Worm (Caenorhabditis elegans): ENCODE data around the gene nspg-13.

DNA sequence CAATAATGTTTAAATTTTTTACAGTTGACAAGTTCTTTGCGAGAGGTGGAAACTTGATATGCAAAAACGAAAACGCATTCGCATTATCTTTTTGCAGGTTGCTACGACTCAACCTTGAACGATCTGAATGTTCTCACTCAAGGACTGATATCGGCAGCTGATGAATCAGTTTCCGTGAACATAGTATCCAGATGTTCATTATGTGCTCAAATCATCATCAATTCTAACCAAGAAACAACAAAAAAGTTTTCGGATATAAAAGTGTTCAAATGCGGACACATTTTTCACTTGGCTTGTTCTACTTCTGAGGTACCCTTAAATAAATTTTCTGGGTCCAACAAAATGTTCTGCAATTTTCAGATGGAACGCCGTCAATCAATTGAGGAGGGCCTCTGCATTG, 34.1 kb downstream of the nspg-13 start:
- TF ChIP-seq flt-1 (GFP tag; IDR thresholded peaks at IDR 0.05): no peak
- TF ChIP-seq klf-2 (GFP tag; conservative IDR thresholded peaks at IDR 0.05): no peak
- no peak for TF ChIP-seq ztf-23 (GFP tag; IDR thresholded peaks at IDR 0.05)
- no peak for TF ChIP-seq med-1 (GFP tag; optimal IDR thresholded peaks at IDR 0.05; ENCODE audit: insufficient read depth)
- no peak for TF ChIP-seq ref-1 (GFP tag; conservative IDR thresholded peaks at IDR 0.05)
- no peak for TF ChIP-seq T22C8.4 (GFP tag; IDR thresholded peaks at IDR 0.05)
- no peak for TF ChIP-seq cog-1 (tag; optimal IDR thresholded peaks at IDR 0.05)
